Worm (Caenorhabditis elegans) whole organism, L1 larva: Measurements from ENCODE around the gene C07G2.5.

Source experiments
- F16B12.6 ChIP-seq: fragments of 150-350 bp; optimal IDR thresholded peaks from 2 replicates; lab custom pipeline; 2014; ENCODE audit warnings: missing biosample characterization, missing genetic modification characterization
- Y116A8C.19 ChIP-seq: sonication (generic microtip); optimal IDR thresholded peaks from 2 replicates; lab custom pipeline; 2016; ENCODE audit warnings: missing compliant biosample characterization, missing genetic modification characterization, borderline replicate concordance
- alr-1 ChIP-seq: fragments of 200-800 bp; sonication (Bioruptor generic); optimal IDR thresholded peaks from 2 replicates; lab custom pipeline; 2018; ENCODE audit warnings: borderline replicate concordance, mild to moderate bottlenecking, missing genetic modification characterization, missing compliant biosample characterization
- ama-1 ChIP-seq: fragments of 150-350 bp; optimal IDR thresholded peaks from 2 replicates; lab custom pipeline; 2014
- ceh-82 ChIP-seq, 3 experiments: fragments of 150-350 bp in 1 of 3; sonication (generic microtip) in 2 of 3; optimal IDR thresholded peaks; 2 replicates each; lab custom pipeline; 2014 to 2017; ENCODE audit warnings: missing biosample characterization in 3 of 3, missing genetic modification characterization in 3 of 3
- ces-1 ChIP-seq: fragments of 150-350 bp; optimal IDR thresholded peaks from 2 replicates; lab custom pipeline; 2014; ENCODE audit warnings: missing biosample characterization, missing genetic modification reagents, missing genetic modification characterization
- dpl-1 ChIP-seq, 3 experiments: fragments of 150-350 bp in 2 of 3; sonication (generic microtip) in 1 of 3; optimal IDR thresholded peaks; 2 replicates each; lab custom pipeline; 2014 to 2017; ENCODE audit warnings: missing biosample characterization in 3 of 3, missing genetic modification characterization in 3 of 3, missing genetic modification reagents in 3 of 3
- dsc-1 ChIP-seq: sonication (generic microtip); optimal IDR thresholded peaks from 2 replicates; lab custom pipeline; 2016; ENCODE audit warnings: mild to moderate bottlenecking, missing genetic modification characterization, missing compliant biosample characterization
- efl-1 ChIP-seq, 4 experiments: fragments of 150-350 bp; optimal IDR thresholded peaks in 3 of 4; peaks in 1 of 4; 1 replicate in 1 of 4; 2 replicates in 3 of 4; lab custom pipeline; 2014; ENCODE audit warnings: missing biosample characterization in 2 of 4, missing genetic modification characterization in 2 of 4, missing genetic modification reagents in 2 of 4
- efl-3 ChIP-seq: fragments of 200-800 bp; sonication (Bioruptor generic); optimal IDR thresholded peaks from 2 replicates; lab custom pipeline; 2018; ENCODE audit warnings: mild to moderate bottlenecking, missing genetic modification characterization, missing compliant biosample characterization
- egl-13 ChIP-seq: sonication (generic microtip); optimal IDR thresholded peaks from 2 replicates; lab custom pipeline; 2016; ENCODE audit warnings: missing genotype, missing genetic modification reagents, missing genetic modification characterization, missing compliant biosample characterization
- elt-3 ChIP-seq, 6 experiments: fragments of 150-350 bp in 1 of 6; sonication (generic microtip); optimal IDR thresholded peaks; 2 replicates each; lab custom pipeline; 2017 to 2018; ENCODE audit warnings: missing biosample characterization in 6 of 6, missing genetic modification characterization in 6 of 6, inconsistent platforms in 1 of 6
- fkh-10 ChIP-seq: sonication (generic microtip); optimal IDR thresholded peaks from 2 replicates; lab custom pipeline; 2017; ENCODE audit warnings: missing biosample characterization, missing genetic modification reagents, missing genetic modification characterization
- fkh-4 ChIP-seq: sonication (generic microtip); optimal IDR thresholded peaks from 2 replicates; lab custom pipeline; 2016; ENCODE audit warnings: missing compliant biosample characterization, missing genetic modification characterization, borderline replicate concordance
- fkh-8 ChIP-seq: sonication (generic microtip); optimal IDR thresholded peaks from 2 replicates; lab custom pipeline; 2016; ENCODE audit warnings: mild to moderate bottlenecking, missing genetic modification characterization, missing compliant biosample characterization
- fos-1 ChIP-seq: fragments of 150-350 bp; optimal IDR thresholded peaks from 2 replicates; lab custom pipeline; 2014; ENCODE audit warnings: missing biosample characterization, missing genetic modification characterization
- hlh-4 ChIP-seq: sonication (generic microtip); optimal IDR thresholded peaks from 2 replicates; lab custom pipeline; 2016; ENCODE audit warnings: mild to moderate bottlenecking, missing genetic modification characterization, missing compliant biosample characterization
- hpl-2 ChIP-seq: fragments of 150-350 bp; optimal IDR thresholded peaks from 2 replicates; lab custom pipeline; 2014; ENCODE audit warnings: missing biosample characterization, missing genetic modification reagents, missing genetic modification characterization
- isw-1 ChIP-seq: fragments of 200-800 bp; sonication (Bioruptor generic); IDR thresholded peaks from 2 replicates; pipeline ENCODE4 v1.3.6; 2022; ENCODE audit warnings: missing genetic modification characterization, missing compliant biosample characterization
- jun-1 ChIP-seq: fragments of 150-350 bp; optimal IDR thresholded peaks from 2 replicates; lab custom pipeline; 2014; ENCODE audit warnings: missing biosample characterization, missing genetic modification reagents, missing genetic modification characterization
- lin-13 ChIP-seq: fragments of 150-350 bp; optimal IDR thresholded peaks from 2 replicates; lab custom pipeline; 2014; ENCODE audit warnings: missing biosample characterization, missing genetic modification reagents, missing genetic modification characterization
- lin-14 ChIP-seq: fragments of 200-800 bp; sonication (Bioruptor generic); optimal IDR thresholded peaks from 2 replicates; lab custom pipeline; 2018; ENCODE audit warnings: mild to moderate bottlenecking, missing genetic modification characterization, moderate library complexity, missing compliant biosample characterization
- lin-15B ChIP-seq: fragments of 150-350 bp; sonication (generic microtip); optimal IDR thresholded peaks from 3 replicates; lab custom pipeline; 2014; ENCODE audit warnings: missing biosample characterization, missing genetic modification characterization
- lin-35 ChIP-seq, 2 experiments: fragments of 150-350 bp; optimal IDR thresholded peaks; 2 replicates each; lab custom pipeline; 2014; ENCODE audit warnings: missing biosample characterization in 2 of 2, missing genetic modification characterization in 2 of 2, missing genetic modification reagents in 2 of 2
- mab-9 ChIP-seq: fragments of 200-800 bp; sonication (Bioruptor generic); IDR thresholded peaks from 2 replicates; pipeline ENCODE4 v1.3.6; 2022; ENCODE audit warnings: missing genetic modification reagents, missing genetic modification characterization, missing compliant biosample characterization
- mef-2 ChIP-seq: fragments of 150-350 bp; optimal IDR thresholded peaks from 2 replicates; lab custom pipeline; 2014; ENCODE audit warnings: missing biosample characterization, missing genetic modification characterization
- mep-1 ChIP-seq: fragments of 150-350 bp; optimal IDR thresholded peaks from 2 replicates; lab custom pipeline; 2014; ENCODE audit warnings: missing biosample characterization, missing genetic modification characterization
- nhr-12 ChIP-seq: sonication (generic microtip); optimal IDR thresholded peaks from 2 replicates; lab custom pipeline; 2017; ENCODE audit warnings: missing biosample characterization, missing genetic modification characterization
- nhr-237 ChIP-seq: fragments of 150-350 bp; optimal IDR thresholded peaks from 2 replicates; lab custom pipeline; 2014; ENCODE audit warnings: missing biosample characterization, missing genetic modification characterization
- nhr-28 ChIP-seq: fragments of 150-350 bp; optimal IDR thresholded peaks from 2 replicates; lab custom pipeline; 2014; ENCODE audit warnings: missing biosample characterization, missing genetic modification characterization
- nhr-71 ChIP-seq: sonication (generic microtip); optimal IDR thresholded peaks from 2 replicates; lab custom pipeline; 2016; ENCODE audit warnings: mild to moderate bottlenecking, missing genetic modification characterization, moderate library complexity, missing compliant biosample characterization
- nhr-76 ChIP-seq: sonication (generic microtip); optimal IDR thresholded peaks from 2 replicates; lab custom pipeline; 2017; ENCODE audit warnings: missing biosample characterization, missing genetic modification characterization
- nhr-85 ChIP-seq: sonication (generic microtip); peaks from one replicate; lab custom pipeline; 2016; ENCODE audit warnings: missing genetic modification characterization, inconsistent platforms, missing compliant biosample characterization
- nhr-90 ChIP-seq: sonication (generic microtip); optimal IDR thresholded peaks from 2 replicates; lab custom pipeline; 2016; ENCODE audit warnings: mild to moderate bottlenecking, missing genetic modification characterization, missing compliant biosample characterization; ENCODE audit not compliant: poor library complexity
- pax-3 ChIP-seq: fragments of 200-800 bp; sonication (Bioruptor generic); optimal IDR thresholded peaks from 2 replicates; lab custom pipeline; 2018; ENCODE audit warnings: mild to moderate bottlenecking, missing genetic modification characterization, moderate library complexity, missing compliant biosample characterization
- pqm-1 ChIP-seq: sonication (generic microtip); optimal IDR thresholded peaks from 3 replicates; lab custom pipeline; 2017; ENCODE audit warnings: missing biosample characterization, missing genetic modification characterization
- rnt-1 ChIP-seq: sonication (generic microtip); optimal IDR thresholded peaks from 2 replicates; lab custom pipeline; 2016; ENCODE audit warnings: mild to moderate bottlenecking, missing genetic modification characterization, moderate library complexity, missing compliant biosample characterization
- skn-1 ChIP-seq: fragments of 150-350 bp; optimal IDR thresholded peaks from 2 replicates; lab custom pipeline; 2014; ENCODE audit warnings: missing biosample characterization, missing genetic modification characterization
- sox-4 ChIP-seq: sonication (generic microtip); optimal IDR thresholded peaks from 2 replicates; lab custom pipeline; 2016; ENCODE audit warnings: missing genetic modification characterization, missing compliant biosample characterization
- sup-37 ChIP-seq: fragments of 200-800 bp; sonication (Bioruptor generic); optimal IDR thresholded peaks from 2 replicates; lab custom pipeline; 2018; ENCODE audit warnings: mild to moderate bottlenecking, missing genetic modification characterization, missing compliant biosample characterization
- swsn-7 ChIP-seq: sonication (generic microtip); optimal IDR thresholded peaks from 2 replicates; lab custom pipeline; 2016; ENCODE audit warnings: missing genetic modification characterization, missing compliant biosample characterization
- tbx-2 ChIP-seq: sonication (generic microtip); optimal IDR thresholded peaks from 2 replicates; lab custom pipeline; 2016; ENCODE audit warnings: missing genetic modification characterization, missing compliant biosample characterization
- unc-130 ChIP-seq: fragments of 150-350 bp; optimal IDR thresholded peaks from 2 replicates; lab custom pipeline; 2017; ENCODE audit warnings: missing biosample characterization, missing genetic modification characterization, inconsistent platforms
- unc-62 ChIP-seq: fragments of 150-350 bp; optimal IDR thresholded peaks from 2 replicates; lab custom pipeline; 2014; ENCODE audit warnings: missing biosample characterization, missing genetic modification reagents, missing genetic modification characterization
- vab-15 ChIP-seq: sonication (generic microtip); optimal IDR thresholded peaks from 2 replicates; lab custom pipeline; 2017; ENCODE audit warnings: missing genotype, mild to moderate bottlenecking, missing genetic modification characterization, missing compliant biosample characterization
- xbp-1 ChIP-seq: sonication (generic microtip); optimal IDR thresholded peaks from 2 replicates; lab custom pipeline; 2016; ENCODE audit warnings: missing genetic modification characterization, missing compliant biosample characterization

C07G2.5 gene

DNA sequence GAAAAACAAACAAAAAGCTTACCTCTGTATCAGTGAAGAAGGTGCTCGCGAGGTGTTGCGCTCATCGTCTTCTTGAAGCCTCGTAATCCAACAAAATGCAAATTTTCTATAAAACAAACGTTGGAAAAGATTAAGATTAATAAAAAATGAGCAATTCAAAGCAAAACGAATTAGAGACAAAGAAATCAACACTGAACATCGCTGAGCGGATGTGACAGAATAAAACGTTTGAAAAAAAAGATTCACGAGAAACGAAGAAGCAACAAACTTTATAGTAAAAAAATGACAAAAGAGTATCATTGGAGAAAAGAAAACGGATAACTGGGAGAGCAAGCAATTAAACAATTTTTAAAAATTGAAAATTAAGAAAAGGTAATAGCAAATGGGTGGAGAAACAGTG is at the start of gene C07G2.5, which contains the start of gene atf-7:
C07G2.5 (minus strand) TSS at position 101 of the 400 bp plus-strand sequence.
atf-7 (minus strand) TSS at position 108 of the 400 bp plus-strand sequence.
- TF ChIP-seq unc-62 (GFP tag; lab: Kevin White, UChicago) (no peak), dsc-1 (tag; lab: Kevin White, UChicago) (no peak), unc-130 (tag; lab: Kevin White, UChicago) (no peak), egl-13 (tag; lab: Kevin White, UChicago) (no peak), Y116A8C.19 (tag; lab: Kevin White, UChicago) (no peak), lin-15B (tag; lab: Kevin White, UChicago) (no peak), rnt-1 (tag; lab: Kevin White, UChicago) (no peak), nhr-76 (tag; lab: Kevin White, UChicago) (no peak)
- TF ChIP-seq, all 84 proteins: peak for 0

DNA sequence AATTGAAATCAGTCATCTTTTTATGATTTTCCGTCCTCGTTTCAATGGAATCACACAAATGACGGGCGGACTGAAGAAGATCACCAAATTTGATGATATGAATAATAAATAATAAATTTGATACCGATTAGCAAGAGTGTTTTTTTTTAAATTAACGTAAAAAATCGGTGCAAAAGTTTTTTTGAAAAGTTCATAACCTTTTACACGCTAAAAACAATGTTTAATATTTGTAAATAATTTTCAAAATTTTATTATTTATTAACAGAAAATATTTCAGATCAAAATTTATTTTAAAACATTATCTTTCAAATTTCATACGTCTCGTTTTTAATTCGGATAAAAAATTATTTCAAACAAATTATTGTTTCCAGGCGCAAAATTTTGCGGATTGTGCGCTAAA is 46.1 kb upstream of the C07G2.5 start, which contains the start of gene M88.3:
M88.3 (minus strand) TSS at position 101 of the 400 bp plus-strand sequence.
- TF ChIP-seq vab-15 (tag; lab: Kevin White, UChicago) (no peak), lin-13 (GFP tag; lab: Kevin White, UChicago) (no peak), swsn-7 (tag; lab: Kevin White, UChicago) (no peak), lin-15B (tag; lab: Kevin White, UChicago) (no peak), pqm-1 (tag; lab: Kevin White, UChicago) (no peak), nhr-237 (no peak), mef-2 (tag; lab: Kevin White, UChicago) (no peak), hlh-4 (tag; lab: Kevin White, UChicago) (no peak), sox-4 (tag; lab: Kevin White, UChicago) (no peak), fkh-10 (GFP tag; lab: Kevin White, UChicago) (no peak), alr-1 (tag; lab: Kevin White, UChicago) (no peak), nhr-71 (tag; lab: Kevin White, UChicago) (no peak), nhr-85 (tag; lab: Kevin White, UChicago) (no peak), tbx-2 (tag; lab: Kevin White, UChicago) (no peak), sup-37 (GFP tag; lab: Kevin White, UChicago) (no peak), nhr-90 (tag; lab: Kevin White, UChicago) (no peak), unc-130 (tag; lab: Kevin White, UChicago) (no peak), ceh-82 (tag; optimal IDR thresholded peaks at IDR 0.05; lab: Kevin White, UChicago) (no peak), ces-1 (GFP tag; lab: Kevin White, UChicago) (no peak)

DNA sequence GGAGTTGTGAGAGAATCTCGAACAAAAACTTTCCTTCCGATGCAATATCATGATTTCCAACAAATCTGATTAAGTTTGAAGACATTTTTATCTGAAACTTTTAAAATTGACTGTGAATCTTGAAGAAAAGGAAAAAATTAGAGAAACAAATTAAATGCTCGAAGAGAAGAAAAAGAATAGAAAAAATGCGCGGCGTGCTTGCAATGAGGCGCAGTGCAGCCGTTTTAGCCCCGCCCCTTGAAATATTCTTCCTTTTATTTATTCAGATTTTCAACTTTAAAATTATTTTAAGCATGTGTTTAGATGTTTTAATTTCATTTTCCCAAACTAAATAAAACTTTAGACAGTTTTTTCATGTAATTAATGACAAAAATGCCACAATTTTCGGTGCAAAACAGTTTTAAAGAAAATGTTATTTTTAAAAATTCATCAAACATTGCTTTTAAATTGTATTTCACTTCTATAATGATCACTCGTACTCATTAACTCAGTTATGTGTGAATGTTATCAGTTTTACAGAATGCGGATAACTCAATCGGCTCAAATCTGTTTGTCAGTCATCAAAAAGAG is 43.6 kb upstream of the C07G2.5 start, which contains the start of the genes mrps-34 and cisd-3.1:
mrps-34 (minus strand) TSS at position 91 of the 570 bp plus-strand sequence.
cisd-3.1 (plus strand) TSS at position 520 of the 570 bp plus-strand sequence.
- no peak for TF ChIP-seq elt-3 (tag; optimal IDR thresholded peaks at IDR 0.05; lab: Kevin White, UChicago)
- no peak for TF ChIP-seq hpl-2 (GFP tag; lab: Kevin White, UChicago)
- no peak for TF ChIP-seq mep-1
- no peak for TF ChIP-seq mef-2 (tag; lab: Kevin White, UChicago)
- TF ChIP-seq ama-1 (lab: Kevin White, UChicago), result no peak
- TF ChIP-seq isw-1, result no peak
- TF ChIP-seq fos-1, result no peak
- no peak for TF ChIP-seq fkh-10 (GFP tag; lab: Kevin White, UChicago)
- TF ChIP-seq efl-3 (GFP tag; lab: Kevin White, UChicago), result no peak
- peak; percentile 7 to 27 for TF ChIP-seq efl-1 (optimal IDR thresholded peaks at IDR 0.05; lab: Kevin White, UChicago)
- peak in 1 of 2 experiments; percentile 14 for TF ChIP-seq efl-1 (GFP tag; optimal IDR thresholded peaks at IDR 0.05 in 1 of 2; lab: Kevin White, UChicago)
- no peak for TF ChIP-seq mab-9
- TF ChIP-seq alr-1 (tag; lab: Kevin White, UChicago), result no peak
- no peak for TF ChIP-seq tbx-2 (tag; lab: Kevin White, UChicago)
- TF ChIP-seq ceh-82 (tag; optimal IDR thresholded peaks at IDR 0.05; lab: Kevin White, UChicago), result no peak
- peak; percentile 8 for TF ChIP-seq F16B12.6 (tag; lab: Kevin White, UChicago)
- TF ChIP-seq dpl-1 (GFP tag; optimal IDR thresholded peaks at IDR 0.05; lab: Kevin White, UChicago), result peak in 2 of 3 experiments; percentile 7 to 31
- no peak for TF ChIP-seq pqm-1 (tag; lab: Kevin White, UChicago)
- no peak for TF ChIP-seq egl-13 (tag; lab: Kevin White, UChicago)
- TF ChIP-seq lin-14 (GFP tag; lab: Kevin White, UChicago), result no peak
- TF ChIP-seq fkh-8 (tag; lab: Kevin White, UChicago), result no peak
- TF ChIP-seq xbp-1 (tag; lab: Kevin White, UChicago), result peak; percentile 7
- no peak for TF ChIP-seq jun-1
- TF ChIP-seq lin-35 (GFP tag; optimal IDR thresholded peaks at IDR 0.05; lab: Kevin White, UChicago), result peak in 1 of 2 experiments; percentile 9
- TF ChIP-seq nhr-12 (tag; lab: Kevin White, UChicago), result no peak
- TF ChIP-seq fkh-4 (tag; lab: Kevin White, UChicago), result no peak
- no peak for TF ChIP-seq rnt-1 (tag; lab: Kevin White, UChicago)
- TF ChIP-seq nhr-28 (tag; lab: Kevin White, UChicago), result no peak
- no peak for TF ChIP-seq skn-1 (tag; lab: Kevin White, UChicago)
- no peak for TF ChIP-seq pax-3 (tag; lab: Kevin White, UChicago)
